Fruit fly (Drosophila melanogaster) whole organism, prepupa: Measurements from ENCODE around the gene D2hgdh.

Experiments
- Blimp-1 ChIP-seq: fragments of 200-800 bp; sonication (Bioruptor generic); optimal IDR thresholded peaks from 3 replicates; lab custom pipeline; 2017; ENCODE audit warnings: missing biosample characterization, missing genetic modification characterization, mild to moderate bottlenecking, moderate library complexity, missing genetic modification reagents
- CG10631 ChIP-seq: fragments of 200-800 bp; sonication (Bioruptor generic); optimal IDR thresholded peaks from 2 replicates; lab custom pipeline; 2016; ENCODE audit warnings: missing biosample characterization, missing genetic modification characterization
- CG10669 ChIP-seq: fragments of 200-800 bp; sonication (Bioruptor generic); optimal IDR thresholded peaks from 3 replicates; lab custom pipeline; 2018; ENCODE audit warnings: missing biosample characterization, mild to moderate bottlenecking, missing genetic modification characterization, moderate library complexity
- CG11294 ChIP-seq: fragments of 200-800 bp; sonication (Bioruptor generic); IDR thresholded peaks from 2 replicates; pipeline ENCODE4 v1.3.6; 2022; ENCODE audit warnings: missing biosample characterization, missing genetic modification characterization
- CG15336 ChIP-seq: fragments of 200-800 bp; sonication (Bioruptor generic); IDR thresholded peaks from 2 replicates; pipeline ENCODE4 v1.3.6; 2022; ENCODE audit warnings: missing biosample characterization, missing genetic modification characterization
- CG1621 ChIP-seq: fragments of 200-800 bp; sonication (Bioruptor generic); optimal IDR thresholded peaks from 3 replicates; lab custom pipeline; 2018; ENCODE audit warnings: missing biosample characterization, mild to moderate bottlenecking, missing genetic modification characterization
- CG16779 ChIP-seq: fragments of 200-800 bp; sonication (Bioruptor generic); optimal IDR thresholded peaks from 3 replicates; lab custom pipeline; 2017; ENCODE audit warnings: missing biosample characterization, mild to moderate bottlenecking, missing genetic modification characterization
- CG3032 ChIP-seq: fragments of 200-800 bp; optimal IDR thresholded peaks from 2 replicates; lab custom pipeline; 2019; ENCODE audit warnings: missing biosample characterization, mild to moderate bottlenecking, missing genetic modification characterization, moderate library complexity
- CG31627 ChIP-seq: fragments of 200-800 bp; sonication (Bioruptor generic); optimal IDR thresholded peaks from 3 replicates; lab custom pipeline; 2016; ENCODE audit warnings: missing biosample characterization, missing genetic modification characterization
- CG32006 ChIP-seq: fragments of 200-800 bp; sonication (Bioruptor generic); optimal IDR thresholded peaks from 3 replicates; lab custom pipeline; 2017; ENCODE audit warnings: missing biosample characterization, mild to moderate bottlenecking, missing genetic modification characterization
- CG34406 ChIP-seq: fragments of 200-800 bp; sonication (Bioruptor generic); optimal IDR thresholded peaks from 3 replicates; lab custom pipeline; 2016; ENCODE audit warnings: missing biosample characterization, missing genetic modification characterization
- CG3919 ChIP-seq: fragments of 200-800 bp; sonication (Bioruptor generic); optimal IDR thresholded peaks from 3 replicates; lab custom pipeline; 2016; ENCODE audit warnings: missing biosample characterization, missing genetic modification characterization
- CG4318 ChIP-seq: fragments of 200-800 bp; sonication (Bioruptor generic); optimal IDR thresholded peaks from 3 replicates; lab custom pipeline; 2017; ENCODE audit warnings: missing biosample characterization, mild to moderate bottlenecking, missing genetic modification characterization
- CG6276 ChIP-seq: fragments of 200-800 bp; sonication (Bioruptor generic); optimal IDR thresholded peaks from 2 replicates; lab custom pipeline; 2017; ENCODE audit warnings: missing biosample characterization, mild to moderate bottlenecking, missing genetic modification characterization
- CG6792 ChIP-seq: fragments of 200-800 bp; sonication (Bioruptor generic); optimal IDR thresholded peaks from 3 replicates; lab custom pipeline; 2016; ENCODE audit warnings: missing biosample characterization, missing genetic modification characterization
- CG6808 ChIP-seq: fragments of 200-800 bp; sonication (Bioruptor generic); optimal IDR thresholded peaks from 3 replicates; lab custom pipeline; 2017; ENCODE audit warnings: missing biosample characterization, missing genetic modification characterization, mild to moderate bottlenecking, moderate library complexity, missing genetic modification reagents
- CG6854 ChIP-seq: fragments of 200-800 bp; sonication (Bioruptor generic); optimal IDR thresholded peaks from 2 replicates; lab custom pipeline; 2017; ENCODE audit warnings: missing biosample characterization, mild to moderate bottlenecking, missing genetic modification characterization
- CG7368 ChIP-seq: fragments of 200-800 bp; sonication (Bioruptor generic); optimal IDR thresholded peaks from 3 replicates; lab custom pipeline; 2016; ENCODE audit warnings: missing biosample characterization, missing genetic modification characterization
- CG8119 ChIP-seq: fragments of 200-800 bp; sonication (Bioruptor generic); IDR thresholded peaks from 3 replicates; pipeline ENCODE4 v1.3.6; 2022; ENCODE audit warnings: missing biosample characterization, missing genetic modification characterization
- Eip75B ChIP-seq: fragments of 200-800 bp; sonication (Bioruptor generic); optimal IDR thresholded peaks from 3 replicates; lab custom pipeline; 2016; ENCODE audit warnings: missing biosample characterization, missing genetic modification characterization
- Eip78C ChIP-seq: fragments of 200-800 bp; sonication (Bioruptor generic); peaks from one replicate; lab custom pipeline; 2016; ENCODE audit warnings: missing biosample characterization, missing genetic modification characterization
- Eip93F ChIP-seq: fragments of 200-800 bp; sonication (Bioruptor generic); optimal IDR thresholded peaks from 2 replicates; lab custom pipeline; 2016; ENCODE audit warnings: missing biosample characterization, mild to moderate bottlenecking, missing genetic modification characterization
- Ets21C ChIP-seq: fragments of 200-800 bp; sonication (Bioruptor generic); optimal IDR thresholded peaks from 3 replicates; lab custom pipeline; 2016; ENCODE audit warnings: missing biosample characterization, missing genetic modification characterization
- Ets96B ChIP-seq: fragments of 200-800 bp; optimal IDR thresholded peaks from 2 replicates; lab custom pipeline; 2019; ENCODE audit warnings: missing biosample characterization, mild to moderate bottlenecking, missing genetic modification characterization, moderate library complexity
- Gug ChIP-seq: fragments of 200-800 bp; sonication (Bioruptor generic); IDR thresholded peaks from 2 replicates; pipeline ENCODE4 v1.3.6; 2022; ENCODE audit warnings: missing biosample characterization, missing genetic modification characterization
- Hr39 ChIP-seq: fragments of 200-800 bp; sonication (Bioruptor generic); optimal IDR thresholded peaks from 2 replicates; lab custom pipeline; 2016; ENCODE audit warnings: missing biosample characterization, missing genetic modification characterization
- Hr4 ChIP-seq: fragments of 200-800 bp; sonication (Bioruptor generic); optimal IDR thresholded peaks from 3 replicates; lab custom pipeline; 2016; ENCODE audit warnings: missing biosample characterization, missing genetic modification characterization
- Lpt ChIP-seq: fragments of 200-800 bp; sonication (Bioruptor generic); optimal IDR thresholded peaks from 3 replicates; lab custom pipeline; 2016; ENCODE audit warnings: missing biosample characterization, missing genetic modification characterization
- Met ChIP-seq: fragments of 200-800 bp; sonication (Bioruptor generic); optimal IDR thresholded peaks from 3 replicates; lab custom pipeline; 2016; ENCODE audit warnings: missing biosample characterization, missing genetic modification characterization
- OdsH ChIP-seq: fragments of 200-800 bp; sonication (Bioruptor generic); optimal IDR thresholded peaks from 3 replicates; lab custom pipeline; 2016; ENCODE audit warnings: missing biosample characterization, missing genetic modification characterization
- Smox ChIP-seq: fragments of 200-800 bp; sonication (Bioruptor generic); optimal IDR thresholded peaks from 3 replicates; lab custom pipeline; 2016; ENCODE audit warnings: missing biosample characterization, missing genetic modification characterization
- achi ChIP-seq: fragments of 200-800 bp; sonication (Bioruptor generic); optimal IDR thresholded peaks from 3 replicates; lab custom pipeline; 2016; ENCODE audit warnings: missing biosample characterization, missing genetic modification characterization
- dac ChIP-seq: fragments of 200-800 bp; sonication (Bioruptor generic); optimal IDR thresholded peaks from 2 replicates; lab custom pipeline; 2017; ENCODE audit warnings: missing biosample characterization, mild to moderate bottlenecking, missing genetic modification characterization
- dsx ChIP-seq: fragments of 200-800 bp; optimal IDR thresholded peaks from 3 replicates; lab custom pipeline; 2019; ENCODE audit warnings: missing biosample characterization, mild to moderate bottlenecking, missing genetic modification characterization, moderate library complexity; ENCODE audit not compliant: poor library complexity, severe bottlenecking
- eg ChIP-seq: fragments of 200-800 bp; sonication (Bioruptor generic); IDR thresholded peaks from 3 replicates; pipeline ENCODE4 v1.3.6; 2022; ENCODE audit warnings: missing biosample characterization, missing genetic modification characterization
- esn ChIP-seq: fragments of 200-800 bp; sonication (Bioruptor generic); optimal IDR thresholded peaks from 2 replicates; lab custom pipeline; 2016; ENCODE audit warnings: missing biosample characterization, mild to moderate bottlenecking, missing genetic modification characterization, moderate library complexity
- fd59A ChIP-seq: fragments of 200-800 bp; sonication (Bioruptor generic); optimal IDR thresholded peaks from 2 replicates; lab custom pipeline; 2017; ENCODE audit warnings: missing biosample characterization, mild to moderate bottlenecking, missing genetic modification characterization, missing genetic modification reagents
- fd85E ChIP-seq: fragments of 200-800 bp; sonication (Bioruptor generic); optimal IDR thresholded peaks from 3 replicates; lab custom pipeline; 2016; ENCODE audit warnings: missing biosample characterization, missing genetic modification characterization
- fkh ChIP-seq: fragments of 200-800 bp; sonication (Bioruptor generic); optimal IDR thresholded peaks from 3 replicates; lab custom pipeline; 2017; ENCODE audit warnings: missing biosample characterization, mild to moderate bottlenecking, missing genetic modification characterization, moderate library complexity
- lz ChIP-seq: fragments of 200-800 bp; sonication (Bioruptor generic); optimal IDR thresholded peaks from 3 replicates; lab custom pipeline; 2016; ENCODE audit warnings: missing biosample characterization, missing genetic modification characterization
- net ChIP-seq: fragments of 200-800 bp; sonication (Bioruptor generic); optimal IDR thresholded peaks from 3 replicates; lab custom pipeline; 2016; ENCODE audit warnings: missing biosample characterization, missing genetic modification characterization
- pdm3 ChIP-seq: fragments of 200-800 bp; sonication (Bioruptor generic); optimal IDR thresholded peaks from 3 replicates; lab custom pipeline; 2016; ENCODE audit warnings: missing biosample characterization, missing genetic modification characterization
- salr ChIP-seq, 2 experiments: fragments of 200-800 bp; sonication (Bioruptor generic); optimal IDR thresholded peaks; 3 replicates each; lab custom pipeline; 2016 to 2018; ENCODE audit warnings: missing biosample characterization in 2 of 2, missing genetic modification characterization in 2 of 2, mild to moderate bottlenecking in 1 of 2
- spab ChIP-seq: fragments of 200-800 bp; sonication (Bioruptor generic); optimal IDR thresholded peaks from 2 replicates; lab custom pipeline; 2017; ENCODE audit warnings: missing biosample characterization, mild to moderate bottlenecking, missing genetic modification characterization, missing genetic modification reagents
- svp ChIP-seq: fragments of 200-800 bp; sonication (Bioruptor generic); peaks from one replicate; lab custom pipeline; 2016; ENCODE audit warnings: missing biosample characterization, missing genetic modification characterization
- topi ChIP-seq: fragments of 200-800 bp; sonication (Bioruptor generic); optimal IDR thresholded peaks from 3 replicates; lab custom pipeline; 2016; ENCODE audit warnings: missing biosample characterization, missing genetic modification characterization
- vri ChIP-seq: fragments of 200-800 bp; sonication (Bioruptor generic); optimal IDR thresholded peaks from 3 replicates; lab custom pipeline; 2016; ENCODE audit warnings: missing biosample characterization, mild to moderate bottlenecking, missing genetic modification characterization

D2hgdh gene

dm6 chrX:2106367-2106766 is 34.9 kb upstream of the D2hgdh start:
- no peak for TF ChIP-seq esn (GFP tag; lab: Kevin White, UChicago)
- TF ChIP-seq CG11294: no peak
- no peak for TF ChIP-seq CG6808 (GFP tag; lab: Kevin White, UChicago)
- no peak for TF ChIP-seq CG1621 (tag; lab: Kevin White, UChicago)
- TF ChIP-seq OdsH: no peak
- TF ChIP-seq eg (GFP tag; lab: Robert Waterston, UW): no peak
- TF ChIP-seq CG6792 (GFP tag; lab: Kevin White, UChicago): no peak
- no peak for TF ChIP-seq dac (GFP tag; lab: Kevin White, UChicago)
- no peak for TF ChIP-seq achi (GFP tag; lab: Kevin White, UChicago)
- no peak for TF ChIP-seq Ets96B (tag; lab: Kevin White, UChicago)
- TF ChIP-seq CG6276 (GFP tag; lab: Kevin White, UChicago): no peak
- TF ChIP-seq salr (GFP tag; optimal IDR thresholded peaks at IDR 0.05; lab: Kevin White, UChicago): no peak
- no peak for TF ChIP-seq CG15336 (GFP tag; lab: Robert Waterston, UW)
- no peak for TF ChIP-seq Smox (GFP tag; lab: Kevin White, UChicago)
- TF ChIP-seq CG3032 (tag; lab: Kevin White, UChicago): no peak
- TF ChIP-seq, all 60 proteins: peak for 0

dm6 chrX:2107782-2108409 is 33.4 kb upstream of the D2hgdh start:
- peak; percentile 9 for TF ChIP-seq svp (GFP tag; lab: Kevin White, UChicago)
- TF ChIP-seq OdsH: peak; percentile 63
- peak; percentile 84 for TF ChIP-seq CG8119 (GFP tag; lab: Robert Waterston, UW)
- TF ChIP-seq CG3032 (tag; lab: Kevin White, UChicago): no peak
- peak; percentile 12 for TF ChIP-seq esn (GFP tag; lab: Kevin White, UChicago)
- TF ChIP-seq CG11294: peak; percentile 86
- no peak for TF ChIP-seq CG34406 (GFP tag; lab: Kevin White, UChicago)
- no peak for TF ChIP-seq fd85E (GFP tag; lab: Kevin White, UChicago)
- peak; percentile 10 for TF ChIP-seq CG10631 (GFP tag; lab: Kevin White, UChicago)
- TF ChIP-seq Blimp-1: no peak
- peak; percentile 49 for TF ChIP-seq achi (GFP tag; lab: Kevin White, UChicago)
- no peak for TF ChIP-seq topi (GFP tag; lab: Kevin White, UChicago)
- peak; percentile 83 for TF ChIP-seq CG6276 (GFP tag; lab: Kevin White, UChicago)
- TF ChIP-seq pdm3 (GFP tag; lab: Kevin White, UChicago): peak; percentile 68
- TF ChIP-seq lz (GFP tag; lab: Kevin White, UChicago): peak; percentile 10
- no peak for TF ChIP-seq Eip93F (GFP tag; lab: Kevin White, UChicago)
- TF ChIP-seq Eip78C (GFP tag; lab: Kevin White, UChicago): peak; percentile 79
- TF ChIP-seq Lpt (GFP tag; lab: Kevin White, UChicago): peak; percentile 78
- peak; percentile 90 for TF ChIP-seq CG15336 (GFP tag; lab: Robert Waterston, UW)
- TF ChIP-seq Hr4 (GFP tag; lab: Kevin White, UChicago): peak; percentile 85
- TF ChIP-seq Ets21C (GFP tag; lab: Kevin White, UChicago): no peak
- TF ChIP-seq fkh: no peak
- TF ChIP-seq CG16779 (tag; lab: Kevin White, UChicago): peak; percentile 23
- TF ChIP-seq Ets96B (tag; lab: Kevin White, UChicago): no peak
- peak; percentile 24 for TF ChIP-seq CG3919 (GFP tag; lab: Kevin White, UChicago)
- no peak for TF ChIP-seq CG1621 (tag; lab: Kevin White, UChicago)
- TF ChIP-seq Hr39 (GFP tag; lab: Kevin White, UChicago): peak; percentile 35
- TF ChIP-seq net (GFP tag; lab: Kevin White, UChicago): peak; percentile 67
- peak; percentile 84 for TF ChIP-seq CG32006 (GFP tag; lab: Kevin White, UChicago)
- TF ChIP-seq fd59A: no peak
- TF ChIP-seq vri (GFP tag; lab: Kevin White, UChicago): no peak
- TF ChIP-seq CG6854 (GFP tag; lab: Kevin White, UChicago): no peak
- TF ChIP-seq salr (GFP tag; optimal IDR thresholded peaks at IDR 0.05; lab: Kevin White, UChicago): peak in 1 of 2 experiments; percentile 20
- no peak for TF ChIP-seq CG10669 (GFP tag; lab: Kevin White, UChicago)
- no peak for TF ChIP-seq CG6792 (GFP tag; lab: Kevin White, UChicago)
- peak; percentile 90 for TF ChIP-seq eg (GFP tag; lab: Robert Waterston, UW)
- TF ChIP-seq CG7368 (GFP tag; lab: Kevin White, UChicago): no peak
- TF ChIP-seq dsx (GFP tag; lab: Kevin White, UChicago): no peak
- TF ChIP-seq CG31627 (GFP tag; lab: Kevin White, UChicago): peak; percentile 23
- TF ChIP-seq Met: peak; percentile 9
- peak; percentile 70 for TF ChIP-seq CG4318 (GFP tag; lab: Kevin White, UChicago)
- peak; percentile 69 for TF ChIP-seq Gug (GFP tag; lab: Robert Waterston, UW)
- no peak for TF ChIP-seq Eip75B
- TF ChIP-seq dac (GFP tag; lab: Kevin White, UChicago): peak; percentile 82
- TF ChIP-seq spab (GFP tag; lab: Kevin White, UChicago): no peak
